Fruit fly (Drosophila melanogaster) whole organism, pupa: ENCODE measurements around the gene CG15141.

Source experiments
- CG10348 ChIP-seq: fragments of 200-800 bp; sonication (Bioruptor generic); IDR thresholded peaks from 2 replicates; pipeline ENCODE4 v1.3.6; 2022; ENCODE audit warnings: missing biosample characterization, missing genetic modification characterization
- CG12605 ChIP-seq: fragments of 200-800 bp; sonication (Bioruptor generic); IDR thresholded peaks from 2 replicates; pipeline ENCODE4 v1.3.6; 2022; ENCODE audit warnings: missing biosample characterization, missing genetic modification characterization
- CG13204 ChIP-seq: fragments of 200-800 bp; sonication (Bioruptor generic); optimal IDR thresholded peaks from 2 replicates; lab custom pipeline; 2018; ENCODE audit warnings: missing biosample characterization, mild to moderate bottlenecking, missing genetic modification characterization, moderate library complexity
- CG14655 ChIP-seq: fragments of 200-800 bp; sonication (Bioruptor generic); optimal IDR thresholded peaks from 3 replicates; lab custom pipeline; 2017; ENCODE audit warnings: mild to moderate bottlenecking, missing biosample characterization, missing genetic modification reagents, missing genetic modification characterization
- CG15710 ChIP-seq: fragments of 200-800 bp; sonication (Bioruptor generic); optimal IDR thresholded peaks from 2 replicates; lab custom pipeline; 2018; ENCODE audit warnings: missing biosample characterization, mild to moderate bottlenecking, missing genetic modification characterization, moderate library complexity
- CG17806 ChIP-seq: fragments of 200-800 bp; sonication (Bioruptor generic); optimal IDR thresholded peaks from 2 replicates; lab custom pipeline; 2018; ENCODE audit warnings: missing biosample characterization, mild to moderate bottlenecking, missing genetic modification characterization, moderate library complexity
- CG32121 ChIP-seq: fragments of 200-800 bp; sonication (Bioruptor generic); IDR thresholded peaks from 2 replicates; pipeline ENCODE4 v1.3.6; 2022; ENCODE audit warnings: missing biosample characterization, missing genetic modification characterization
- CG34367 ChIP-seq: fragments of 200-800 bp; sonication (Bioruptor generic); optimal IDR thresholded peaks from 2 replicates; lab custom pipeline; 2018; ENCODE audit warnings: missing biosample characterization, mild to moderate bottlenecking, missing genetic modification characterization
- CG4496 ChIP-seq: fragments of 200-800 bp; sonication (Bioruptor generic); IDR thresholded peaks from 3 replicates; pipeline ENCODE4 v1.3.6; 2022; ENCODE audit warnings: missing biosample characterization, missing genetic modification characterization
- CG8159 ChIP-seq: fragments of 200-800 bp; sonication (Bioruptor generic); optimal IDR thresholded peaks from 3 replicates; lab custom pipeline; 2018; ENCODE audit warnings: missing biosample characterization, mild to moderate bottlenecking, missing genetic modification characterization, moderate library complexity
- CG8301 ChIP-seq: fragments of 200-800 bp; sonication (Bioruptor generic); optimal IDR thresholded peaks from 2 replicates; lab custom pipeline; 2018; ENCODE audit warnings: missing biosample characterization, mild to moderate bottlenecking, missing genetic modification characterization
- CG9948 ChIP-seq: fragments of 200-800 bp; sonication (Bioruptor generic); optimal IDR thresholded peaks from 2 replicates; lab custom pipeline; 2018; ENCODE audit warnings: missing biosample characterization, mild to moderate bottlenecking, missing genetic modification characterization, moderate library complexity
- D1 ChIP-seq: fragments of 200-800 bp; sonication (Bioruptor generic); optimal IDR thresholded peaks from 2 replicates; lab custom pipeline; 2018; ENCODE audit warnings: missing biosample characterization, mild to moderate bottlenecking, missing genetic modification characterization, moderate library complexity
- EcR ChIP-seq: fragments of 200-800 bp; sonication (Bioruptor generic); optimal IDR thresholded peaks from 3 replicates; lab custom pipeline; 2019; ENCODE audit warnings: missing biosample characterization, missing genetic modification characterization, mild to moderate bottlenecking, moderate library complexity, missing genetic modification reagents
- Ets98B ChIP-seq: fragments of 200-800 bp; sonication (Bioruptor generic); IDR thresholded peaks from 2 replicates; pipeline ENCODE4 v1.3.6; 2022; ENCODE audit warnings: missing biosample characterization, missing genetic modification characterization
- Pif1A ChIP-seq: fragments of 200-800 bp; sonication (Bioruptor generic); optimal IDR thresholded peaks from 3 replicates; lab custom pipeline; 2016; ENCODE audit warnings: missing biosample characterization, missing genetic modification characterization
- Pif1B ChIP-seq: fragments of 200-800 bp; sonication (Bioruptor generic); optimal IDR thresholded peaks from 3 replicates; lab custom pipeline; 2016; ENCODE audit warnings: missing biosample characterization, missing genetic modification characterization
- Snoo ChIP-seq: fragments of 200-800 bp; sonication (Bioruptor generic); optimal IDR thresholded peaks from 3 replicates; lab custom pipeline; 2017; ENCODE audit warnings: missing biosample characterization, mild to moderate bottlenecking, missing genetic modification characterization, inconsistent platforms
- fd96Ca ChIP-seq: fragments of 200-800 bp; sonication (Bioruptor generic); IDR thresholded peaks from 3 replicates; pipeline ENCODE4 v1.3.6; 2022; ENCODE audit warnings: missing biosample characterization, missing genetic modification characterization
- gl ChIP-seq: fragments of 200-800 bp; sonication (Bioruptor generic); optimal IDR thresholded peaks from 2 replicates; lab custom pipeline; 2018; ENCODE audit warnings: missing biosample characterization, mild to moderate bottlenecking, missing genetic modification characterization
- rn ChIP-seq: fragments of 200-800 bp; sonication (Bioruptor generic); IDR thresholded peaks from 2 replicates; pipeline ENCODE4 v1.3.6; 2022; ENCODE audit warnings: missing biosample characterization, missing genetic modification characterization

CG15141 gene

DNA sequence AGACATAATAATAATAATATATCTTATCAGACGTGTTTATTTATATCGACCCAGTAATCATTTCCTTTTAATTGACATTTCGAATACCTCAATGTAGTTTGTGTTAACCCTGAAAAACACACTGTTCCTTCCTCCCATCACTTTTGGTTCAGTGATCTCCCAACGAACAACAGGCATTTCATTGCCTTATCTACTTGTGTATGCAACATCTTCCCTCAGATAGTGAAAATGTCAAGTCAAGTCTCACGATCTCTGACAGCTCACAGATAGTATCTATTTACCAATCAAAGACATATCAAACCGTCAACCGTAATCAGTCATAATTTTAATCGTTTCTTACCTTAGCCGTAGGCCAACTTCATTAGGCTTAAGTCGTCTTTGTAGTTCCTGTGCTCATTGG is 15.5 kb upstream of the CG15141 start:
- TF ChIP-seq Ets98B: no peak
- peak; percentile 68 for TF ChIP-seq EcR (GFP tag; lab: Kevin White, UChicago)

DNA sequence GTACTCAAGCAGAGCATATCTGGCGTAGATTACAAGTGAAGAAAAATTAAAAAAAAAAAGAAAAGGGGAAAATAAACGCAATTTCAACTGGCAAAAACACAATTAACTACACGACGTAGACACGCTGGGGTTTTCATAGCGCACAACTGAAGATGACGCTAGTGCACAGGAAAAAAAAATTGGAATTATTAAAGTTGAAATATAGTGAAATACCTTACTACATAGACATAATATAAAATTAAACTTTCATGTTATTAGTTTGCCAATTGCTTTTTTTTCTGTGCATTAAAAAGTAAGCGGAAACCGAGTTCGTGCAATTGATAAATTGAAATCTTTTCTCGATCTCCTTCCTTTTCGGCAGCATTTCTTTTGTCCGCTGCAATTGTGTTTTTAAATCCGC is 13.1 kb upstream of the CG15141 start:
- peak; percentile 32 for TF ChIP-seq Pif1A (GFP tag; lab: Kevin White, UChicago)
- TF ChIP-seq CG34367: no peak
- peak; percentile 28 for TF ChIP-seq CG14655
- peak; percentile 0 for TF ChIP-seq CG9948
- no peak for TF ChIP-seq D1 (tag; lab: Kevin White, UChicago)
- no peak for TF ChIP-seq CG12605 (GFP tag; lab: Robert Waterston, UW)
- TF ChIP-seq CG10348: no peak
- no peak for TF ChIP-seq Pif1B
- TF ChIP-seq CG13204 (GFP tag; lab: Kevin White, UChicago): no peak
- TF ChIP-seq CG8159 (tag; lab: Kevin White, UChicago): no peak
- peak; percentile 7 for TF ChIP-seq CG8301 (tag; lab: Kevin White, UChicago)
- no peak for TF ChIP-seq rn
- no peak for TF ChIP-seq Snoo (tag; lab: Kevin White, UChicago)
- TF ChIP-seq CG4496 (GFP tag; lab: Robert Waterston, UW): no peak
- TF ChIP-seq Ets98B: no peak
- TF ChIP-seq fd96Ca (GFP tag; lab: Robert Waterston, UW): no peak
- TF ChIP-seq CG32121 (GFP tag; lab: Robert Waterston, UW): no peak
- no peak for TF ChIP-seq gl (tag; lab: Kevin White, UChicago)
- no peak for TF ChIP-seq EcR (GFP tag; lab: Kevin White, UChicago)
- no peak for TF ChIP-seq CG15710 (tag; lab: Kevin White, UChicago)
- no peak for TF ChIP-seq CG17806

DNA sequence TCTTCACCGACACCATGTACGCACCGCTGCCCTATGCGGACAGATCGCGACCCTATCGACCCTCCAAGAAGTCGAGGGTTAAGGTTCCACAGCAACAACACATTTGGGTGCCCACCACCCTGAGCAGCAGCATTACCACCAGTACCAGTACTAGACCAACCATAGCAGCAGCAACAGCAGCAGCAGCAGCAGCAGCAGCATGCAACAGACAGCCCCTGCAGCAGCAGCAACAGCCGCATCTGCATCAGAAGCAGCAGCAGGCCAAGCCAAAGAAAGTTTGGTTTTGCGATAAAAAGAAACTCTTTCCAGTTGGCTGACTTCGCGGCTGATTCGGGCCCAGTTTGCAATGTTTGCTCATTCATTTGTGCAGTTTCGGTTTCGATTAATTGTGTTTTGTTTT is 7.9 kb upstream of the CG15141 start:
- TF ChIP-seq CG8159 (tag; lab: Kevin White, UChicago) (no peak), CG8301 (tag; lab: Kevin White, UChicago) (no peak), CG13204 (GFP tag; lab: Kevin White, UChicago) (no peak), CG34367 (no peak), D1 (tag; lab: Kevin White, UChicago) (no peak), CG32121 (GFP tag; lab: Robert Waterston, UW) (no peak), CG15710 (tag; lab: Kevin White, UChicago) (no peak), rn (no peak), EcR (GFP tag; lab: Kevin White, UChicago) (no peak)

DNA sequence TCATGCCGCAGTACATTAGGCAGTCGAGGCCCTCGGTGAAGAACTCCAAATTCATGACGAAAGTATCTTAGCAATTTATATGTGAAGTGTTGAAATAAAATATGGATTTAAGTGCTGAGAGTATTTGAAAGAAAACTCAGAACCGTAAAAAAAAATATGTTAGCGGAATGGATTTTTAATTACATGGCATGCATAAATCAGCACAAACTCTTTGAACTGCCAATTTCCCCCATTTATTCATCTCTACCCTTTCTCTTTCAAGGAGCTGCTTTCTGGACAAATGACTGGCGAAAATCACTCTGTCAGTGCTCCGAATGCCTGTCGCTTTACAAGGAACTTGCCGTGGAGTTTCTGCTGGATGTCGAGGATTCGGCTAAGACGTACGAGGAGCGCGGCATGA is 2.1 kb downstream of the CG15141 start, which contains the start of gene Rsph9:
Rsph9 (minus strand) TSS at position 101 of the 400 bp plus-strand sequence.
- TF ChIP-seq Pif1B (no peak), EcR (GFP tag; lab: Kevin White, UChicago) (no peak), CG32121 (GFP tag; lab: Robert Waterston, UW) (no peak), CG14655 (no peak), CG34367 (no peak), Snoo (tag; lab: Kevin White, UChicago) (no peak), CG13204 (GFP tag; lab: Kevin White, UChicago) (no peak), CG9948 (no peak), CG8159 (tag; lab: Kevin White, UChicago) (no peak), CG10348 (no peak), CG17806 (no peak), CG8301 (tag; lab: Kevin White, UChicago) (no peak), D1 (tag; lab: Kevin White, UChicago) (no peak), gl (tag; lab: Kevin White, UChicago) (no peak), CG15710 (tag; lab: Kevin White, UChicago) (no peak)

DNA sequence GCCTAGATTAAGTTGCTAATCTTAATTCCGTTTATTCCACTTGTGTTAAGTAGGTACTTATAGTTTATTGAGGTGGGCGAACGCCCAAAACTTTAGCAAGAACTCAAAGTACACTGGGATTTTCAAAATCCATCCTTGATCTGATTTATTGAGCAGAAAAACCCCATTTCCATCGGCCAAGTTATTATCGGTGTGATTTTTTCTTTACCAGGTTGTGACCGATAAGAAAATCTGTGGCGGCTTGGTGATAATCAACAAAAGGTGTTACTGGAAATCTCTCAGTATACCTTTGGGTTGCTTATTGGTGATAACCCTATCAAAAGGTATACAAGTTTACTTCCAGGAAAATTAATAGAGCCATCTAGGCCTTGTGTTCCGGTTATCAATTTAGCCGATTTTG is 10.0 kb downstream of the CG15141 start:
- TF ChIP-seq CG8159 (tag; lab: Kevin White, UChicago) (no peak), CG12605 (GFP tag; lab: Robert Waterston, UW) (no peak), CG17806 (no peak), CG8301 (tag; lab: Kevin White, UChicago) (no peak), CG14655 (no peak), rn (no peak), CG10348 (no peak), Pif1B (no peak), Ets98B (no peak), CG34367 (no peak), CG9948 (no peak)

DNA sequence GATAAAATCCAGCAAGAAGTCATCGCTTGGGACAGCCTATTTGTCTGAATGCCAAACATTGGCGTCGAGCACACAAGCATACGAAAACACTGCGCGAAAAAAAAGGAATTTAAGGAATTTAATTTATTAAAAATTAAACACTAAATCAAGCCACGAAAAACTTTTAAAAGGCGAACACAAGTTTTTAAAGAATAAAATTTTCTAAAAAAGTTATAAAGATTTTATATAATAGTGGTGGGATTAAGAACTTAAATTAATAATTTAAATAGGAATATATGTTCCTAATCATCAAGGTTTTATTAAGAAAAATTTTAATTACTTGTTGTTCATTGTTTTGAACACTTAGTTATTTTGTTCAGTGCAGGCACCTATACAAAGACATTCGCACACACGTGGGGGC is 10.9 kb downstream of the CG15141 start:
- TF ChIP-seq EcR (GFP tag; lab: Kevin White, UChicago) (no peak), CG8301 (tag; lab: Kevin White, UChicago) (no peak), CG14655 (peak; percentile 74), Pif1A (GFP tag; lab: Kevin White, UChicago) (no peak), D1 (tag; lab: Kevin White, UChicago) (peak; percentile 20), rn (no peak), CG10348 (no peak), Ets98B (no peak), gl (tag; lab: Kevin White, UChicago) (no peak), fd96Ca (GFP tag; lab: Robert Waterston, UW) (no peak), CG12605 (GFP tag; lab: Robert Waterston, UW) (no peak), CG34367 (peak; percentile 6), CG9948 (peak; percentile 73), Pif1B (no peak), CG4496 (GFP tag; lab: Robert Waterston, UW) (no peak), Snoo (tag; lab: Kevin White, UChicago) (no peak), CG13204 (GFP tag; lab: Kevin White, UChicago) (no peak), CG32121 (GFP tag; lab: Robert Waterston, UW) (no peak), CG15710 (tag; lab: Kevin White, UChicago) (peak; percentile 70), CG8159 (tag; lab: Kevin White, UChicago) (peak; percentile 79), CG17806 (peak; percentile 62)
- TF ChIP-seq, all 21 proteins: peak for 7
